Worm (Caenorhabditis elegans) whole organism, early embryonic: Measurements from ENCODE around the gene tofu-6.
A peak's percentile ranks its signal among the peaks of the same experiment; 100 is the strongest.

Experiments used
- B0310.2 ChIP-seq: sonication (generic microtip); optimal IDR thresholded peaks from 2 replicates; lab custom pipeline; 2016; ENCODE audit warnings: mild to moderate bottlenecking, missing genetic modification characterization, missing compliant biosample characterization
- F13C5.2 ChIP-seq: sonication (generic microtip); optimal IDR thresholded peaks from 2 replicates; lab custom pipeline; 2017; ENCODE audit warnings: mild to moderate bottlenecking, missing genetic modification characterization, inconsistent platforms, missing compliant biosample characterization
- aly-1 ChIP-seq: sonication (generic microtip); optimal IDR thresholded peaks from 2 replicates; lab custom pipeline; 2016; ENCODE audit warnings: missing genetic modification characterization, missing compliant biosample characterization
- ama-1 ChIP-seq: fragments of 150-350 bp; optimal IDR thresholded peaks from 2 replicates; lab custom pipeline; 2014
- ceh-13 ChIP-seq: fragments of 200-800 bp; sonication (Bioruptor generic); optimal IDR thresholded peaks from 2 replicates; lab custom pipeline; 2018; ENCODE audit warnings: mild to moderate bottlenecking, missing genetic modification characterization, missing compliant biosample characterization
- ceh-36 ChIP-seq: sonication (generic microtip); optimal IDR thresholded peaks from 2 replicates; lab custom pipeline; 2016; ENCODE audit warnings: missing genetic modification characterization, inconsistent platforms, missing compliant biosample characterization
- ets-7 ChIP-seq: sonication (generic microtip); optimal IDR thresholded peaks from 2 replicates; lab custom pipeline; 2016; ENCODE audit warnings: missing genotype, missing genetic modification characterization, missing compliant biosample characterization
- flt-1 ChIP-seq: fragments of 200-800 bp; sonication (Bioruptor generic); IDR thresholded peaks from 2 replicates; pipeline ENCODE4 v1.3.6; 2022; ENCODE audit warnings: missing genetic modification characterization, missing compliant biosample characterization
- hmbx-1 ChIP-seq: sonication (generic microtip); optimal IDR thresholded peaks from 2 replicates; lab custom pipeline; 2016; ENCODE audit warnings: mild to moderate bottlenecking, missing genetic modification characterization, missing compliant biosample characterization
- hmg-4 ChIP-seq: fragments of 200-800 bp; sonication (Bioruptor generic); optimal IDR thresholded peaks from 2 replicates; lab custom pipeline; 2018; ENCODE audit warnings: mild to moderate bottlenecking, missing genetic modification characterization, missing compliant biosample characterization
- hnd-1 ChIP-seq: sonication (generic microtip); optimal IDR thresholded peaks from 2 replicates; lab custom pipeline; 2016; ENCODE audit warnings: missing genetic modification characterization, missing compliant biosample characterization
- pes-1 ChIP-seq: fragments of 200-800 bp; sonication (Bioruptor generic); IDR thresholded peaks from 2 replicates; pipeline ENCODE4 v1.3.6; 2022; ENCODE audit warnings: missing genetic modification reagents, missing genetic modification characterization, missing compliant biosample characterization
- scrt-1 ChIP-seq: fragments of 200-800 bp; sonication (Bioruptor generic); IDR thresholded peaks from 2 replicates; pipeline ENCODE4 v1.3.6; 2022; ENCODE audit warnings: missing genetic modification characterization, missing compliant biosample characterization
- sea-1 ChIP-seq: fragments of 200-800 bp; sonication (Bioruptor generic); conservative IDR thresholded peaks from 2 replicates; pipeline ENCODE4 v1.3.6; 2022; ENCODE audit warnings: missing genetic modification characterization, missing compliant biosample characterization
- tbx-11 ChIP-seq: fragments of 200-800 bp; sonication (Bioruptor generic); IDR thresholded peaks from 2 replicates; pipeline ENCODE4 v1.3.6; 2022; ENCODE audit warnings: missing genetic modification characterization, missing compliant biosample characterization
- tbx-37 ChIP-seq: fragments of 200-800 bp; sonication (Bioruptor generic); conservative IDR thresholded peaks from 2 replicates; pipeline ENCODE4 v1.3.6; 2022; ENCODE audit warnings: missing genetic modification reagents, missing genetic modification characterization, missing compliant biosample characterization
- tra-4 ChIP-seq: sonication (generic microtip); optimal IDR thresholded peaks from 2 replicates; lab custom pipeline; 2017; ENCODE audit warnings: missing genetic modification characterization, missing compliant biosample characterization

Gene tofu-6

ce11 chrII:5425633-5426032 lies 4.6 kb downstream of the tofu-6 start, which contains the start of gene F07F6.8:
F07F6.8 (minus strand) TSS chrII:5425733.
- TF ChIP-seq hmg-4 (no peak), ceh-13 (GFP tag; lab: Kevin White, UChicago) (no peak), scrt-1 (GFP tag; lab: Robert Waterston, UW) (no peak), ama-1 (lab: Kevin White, UChicago) (no peak), ets-7 (tag; lab: Kevin White, UChicago) (no peak), aly-1 (tag; lab: Kevin White, UChicago) (no peak), hnd-1 (tag; lab: Kevin White, UChicago) (no peak), pes-1 (GFP tag; lab: Robert Waterston, UW) (no peak), F13C5.2 (tag; lab: Kevin White, UChicago) (no peak), tbx-37 (GFP tag; lab: Robert Waterston, UW) (no peak), hmbx-1 (no peak)

ce11 chrII:5426054-5426453 lies 5.0 kb downstream of the tofu-6 start:
- TF ChIP-seq scrt-1 (GFP tag; lab: Robert Waterston, UW) = no peak
- TF ChIP-seq tra-4 (tag; lab: Kevin White, UChicago) = no peak
- TF ChIP-seq hmg-4 = peak; percentile 36

- TF ChIP-seq tbx-11 (GFP tag; lab: Robert Waterston, UW) = no peak
- TF ChIP-seq aly-1 (tag; lab: Kevin White, UChicago) = no peak
- TF ChIP-seq tbx-37 (GFP tag; lab: Robert Waterston, UW) = no peak
- TF ChIP-seq ets-7 (tag; lab: Kevin White, UChicago) = no peak
- TF ChIP-seq ama-1 (lab: Kevin White, UChicago) = no peak
- no peak for TF ChIP-seq hnd-1 (tag; lab: Kevin White, UChicago)
- TF ChIP-seq ceh-36 (tag; lab: Kevin White, UChicago) = no peak
- TF ChIP-seq scrt-1 (GFP tag; lab: Robert Waterston, UW) = no peak
- no peak for TF ChIP-seq hmg-4
- TF ChIP-seq B0310.2 (tag; lab: Kevin White, UChicago) = no peak
- no peak for TF ChIP-seq ceh-13 (GFP tag; lab: Kevin White, UChicago)
- TF ChIP-seq hmbx-1 = no peak
- no peak for TF ChIP-seq flt-1
- TF ChIP-seq F13C5.2 (tag; lab: Kevin White, UChicago) = no peak
- no peak for TF ChIP-seq tra-4 (tag; lab: Kevin White, UChicago)
- no peak for TF ChIP-seq sea-1 (GFP tag; lab: Robert Waterston, UW)
- TF ChIP-seq pes-1 (GFP tag; lab: Robert Waterston, UW) = no peak
These were observed 5.4 kb downstream of the tofu-6 start for ce11 chrII:5426470-5426869.

- TF ChIP-seq ceh-36 (tag; lab: Kevin White, UChicago) (no peak), F13C5.2 (tag; lab: Kevin White, UChicago) (peak; percentile 9)
These were observed 8.6 kb downstream of the tofu-6 start, which contains the start of the genes F07F6.4 and F07F6.2 for ce11 chrII:5429522-5430257. F07F6.4 (minus strand) TSS chrII:5429572. F07F6.2 (plus strand) TSS chrII:5430207.

ce11 chrII:5433069-5433468 lies 12.0 kb downstream of the tofu-6 start, which contains the start of gene srx-114:
srx-114 (minus strand) TSS chrII:5433169.
- TF ChIP-seq ceh-36 (tag; lab: Kevin White, UChicago) (no peak), ceh-13 (GFP tag; lab: Kevin White, UChicago) (no peak), hnd-1 (tag; lab: Kevin White, UChicago) (no peak), ama-1 (lab: Kevin White, UChicago) (no peak), sea-1 (GFP tag; lab: Robert Waterston, UW) (no peak), B0310.2 (tag; lab: Kevin White, UChicago) (no peak), hmg-4 (no peak), aly-1 (tag; lab: Kevin White, UChicago) (no peak), hmbx-1 (no peak), F13C5.2 (tag; lab: Kevin White, UChicago) (no peak), flt-1 (no peak), ets-7 (tag; lab: Kevin White, UChicago) (no peak), tra-4 (tag; lab: Kevin White, UChicago) (no peak), tbx-37 (GFP tag; lab: Robert Waterston, UW) (no peak), pes-1 (GFP tag; lab: Robert Waterston, UW) (no peak), scrt-1 (GFP tag; lab: Robert Waterston, UW) (no peak), tbx-11 (GFP tag; lab: Robert Waterston, UW) (no peak)

ce11 chrII:5436833-5437232 lies 15.8 kb downstream of the tofu-6 start, which contains the start of gene dct-5:
dct-5 (minus strand) TSS chrII:5436933.
- TF ChIP-seq F13C5.2 (tag; lab: Kevin White, UChicago) = no peak
- TF ChIP-seq ceh-13 (GFP tag; lab: Kevin White, UChicago) = no peak
- TF ChIP-seq scrt-1 (GFP tag; lab: Robert Waterston, UW) = no peak
- no peak for TF ChIP-seq hnd-1 (tag; lab: Kevin White, UChicago)
- TF ChIP-seq sea-1 (GFP tag; lab: Robert Waterston, UW) = no peak
- no peak for TF ChIP-seq ceh-36 (tag; lab: Kevin White, UChicago)
- TF ChIP-seq aly-1 (tag; lab: Kevin White, UChicago) = no peak
- no peak for TF ChIP-seq flt-1
- TF ChIP-seq ama-1 (lab: Kevin White, UChicago) = no peak
- no peak for TF ChIP-seq pes-1 (GFP tag; lab: Robert Waterston, UW)

- no peak for TF ChIP-seq B0310.2 (tag; lab: Kevin White, UChicago)
- TF ChIP-seq hnd-1 (tag; lab: Kevin White, UChicago) = no peak
- TF ChIP-seq aly-1 (tag; lab: Kevin White, UChicago) = no peak
- no peak for TF ChIP-seq hmbx-1
- TF ChIP-seq ama-1 (lab: Kevin White, UChicago) = no peak
- TF ChIP-seq ets-7 (tag; lab: Kevin White, UChicago) = no peak
- TF ChIP-seq sea-1 (GFP tag; lab: Robert Waterston, UW) = no peak
- TF ChIP-seq tra-4 (tag; lab: Kevin White, UChicago) = no peak
- no peak for TF ChIP-seq flt-1
- TF ChIP-seq tbx-37 (GFP tag; lab: Robert Waterston, UW) = no peak
- TF ChIP-seq pes-1 (GFP tag; lab: Robert Waterston, UW) = no peak
- no peak for TF ChIP-seq ceh-13 (GFP tag; lab: Kevin White, UChicago)
- TF ChIP-seq scrt-1 (GFP tag; lab: Robert Waterston, UW) = no peak
- no peak for TF ChIP-seq ceh-36 (tag; lab: Kevin White, UChicago)
- no peak for TF ChIP-seq hmg-4
- no peak for TF ChIP-seq F13C5.2 (tag; lab: Kevin White, UChicago)
- no peak for TF ChIP-seq tbx-11 (GFP tag; lab: Robert Waterston, UW)
These were observed 16.5 kb downstream of the tofu-6 start, which contains the start of gene F07F6.1 for ce11 chrII:5437586-5437985. F07F6.1 (plus strand) TSS chrII:5437886.
